Fruit fly (Drosophila melanogaster) whole organism, embryonic: ENCODE measurements around the gene DCP2.

ENCODE experiments used
- ATbp ChIP-seq: fragments of 200-800 bp; sonication (Bioruptor generic); optimal IDR thresholded peaks from 2 replicates; lab custom pipeline; 2017; ENCODE audit warnings: missing biosample characterization, mild to moderate bottlenecking, missing genetic modification characterization, missing genetic modification reagents
- Abd-B ChIP-seq: fragments of 200-800 bp; sonication (Bioruptor generic); optimal IDR thresholded peaks from 2 replicates; lab custom pipeline; 2018; ENCODE audit warnings: missing biosample characterization, mild to moderate bottlenecking, missing genetic modification characterization, moderate library complexity
- Aef1 ChIP-seq: fragments of 200-800 bp; sonication (Bioruptor generic); IDR thresholded peaks from 3 replicates; pipeline ENCODE4 v1.3.6; 2022; ENCODE audit warnings: missing biosample characterization, missing genetic modification characterization
- Atf3 ChIP-seq: fragments of 200-800 bp; sonication (Bioruptor generic); optimal IDR thresholded peaks from 3 replicates; lab custom pipeline; 2016; ENCODE audit warnings: missing biosample characterization, missing genetic modification characterization
- CG10147 ChIP-seq: fragments of 200-800 bp; sonication (Bioruptor generic); optimal IDR thresholded peaks from 2 replicates; lab custom pipeline; 2019; ENCODE audit warnings: missing biosample characterization, mild to moderate bottlenecking, missing genetic modification characterization, moderate library complexity
- CG12104 ChIP-seq: fragments of 200-800 bp; sonication (Bioruptor generic); optimal IDR thresholded peaks from 3 replicates; lab custom pipeline; 2016; ENCODE audit warnings: missing biosample characterization, missing genetic modification characterization
- CG12155 ChIP-seq: fragments of 200-800 bp; sonication (Bioruptor generic); optimal IDR thresholded peaks from 3 replicates; lab custom pipeline; 2016; ENCODE audit warnings: missing biosample characterization, missing genetic modification characterization
- CG12236 ChIP-seq: fragments of 200-800 bp; sonication (Bioruptor generic); optimal IDR thresholded peaks from 2 replicates; lab custom pipeline; 2016; ENCODE audit warnings: missing biosample characterization, missing genetic modification characterization
- CG12299 ChIP-seq: fragments of 200-800 bp; sonication (Bioruptor generic); optimal IDR thresholded peaks from 2 replicates; lab custom pipeline; 2018; ENCODE audit warnings: missing biosample characterization, mild to moderate bottlenecking, missing genetic modification characterization
- CG13296 ChIP-seq: fragments of 200-800 bp; sonication (Bioruptor generic); optimal IDR thresholded peaks from 3 replicates; lab custom pipeline; 2018; ENCODE audit warnings: missing biosample characterization, mild to moderate bottlenecking, missing genetic modification characterization
- CG17829 ChIP-seq: fragments of 200-800 bp; optimal IDR thresholded peaks from 2 replicates; lab custom pipeline; 2019; ENCODE audit warnings: missing biosample characterization, mild to moderate bottlenecking, missing genetic modification characterization, moderate library complexity
- CG2875 ChIP-seq: fragments of 200-800 bp; sonication (Bioruptor generic); optimal IDR thresholded peaks from 2 replicates; lab custom pipeline; 2017; ENCODE audit warnings: missing biosample characterization, mild to moderate bottlenecking, missing genetic modification characterization, missing genetic modification reagents
- CG32532 ChIP-seq: fragments of 200-800 bp; sonication (Bioruptor generic); IDR thresholded peaks from 2 replicates; pipeline ENCODE4 v1.3.6; 2022; ENCODE audit warnings: missing biosample characterization, missing genetic modification characterization
- CG3407 ChIP-seq: fragments of 200-800 bp; sonication (Bioruptor generic); optimal IDR thresholded peaks from 2 replicates; lab custom pipeline; 2018; ENCODE audit warnings: missing biosample characterization, mild to moderate bottlenecking, missing genetic modification characterization
- CG34376 ChIP-seq: fragments of 200-800 bp; sonication (Bioruptor generic); optimal IDR thresholded peaks from 2 replicates; lab custom pipeline; 2018; ENCODE audit warnings: missing biosample characterization, mild to moderate bottlenecking, missing genetic modification characterization
- CG34422 ChIP-seq: fragments of 200-800 bp; sonication (Bioruptor generic); IDR thresholded peaks from 3 replicates; pipeline ENCODE4 v1.3.6; 2022; ENCODE audit warnings: missing biosample characterization, missing genetic modification characterization
- CG6254 ChIP-seq: fragments of 200-800 bp; sonication (Bioruptor generic); optimal IDR thresholded peaks from 3 replicates; lab custom pipeline; 2017; ENCODE audit warnings: mild to moderate bottlenecking, missing biosample characterization, missing genetic modification reagents, missing genetic modification characterization
- CG8359 ChIP-seq: fragments of 200-800 bp; sonication (Bioruptor generic); optimal IDR thresholded peaks from 2 replicates; lab custom pipeline; 2017; ENCODE audit warnings: missing biosample characterization, mild to moderate bottlenecking, missing genetic modification characterization, borderline replicate concordance
- CG8924 ChIP-seq: fragments of 200-800 bp; optimal IDR thresholded peaks from 3 replicates; lab custom pipeline; 2019; ENCODE audit warnings: missing biosample characterization, mild to moderate bottlenecking, missing genetic modification characterization, moderate library complexity
- CG9215 ChIP-seq: fragments of 200-800 bp; sonication (Bioruptor generic); IDR thresholded peaks from 2 replicates; pipeline ENCODE4 v1.3.6; 2022; ENCODE audit warnings: missing biosample characterization, missing genetic modification characterization
- CTCF ChIP-seq: fragments of 200-800 bp; sonication (Bioruptor generic); optimal IDR thresholded peaks from 2 replicates; lab custom pipeline; 2017; ENCODE audit warnings: missing biosample characterization, mild to moderate bottlenecking, missing genetic modification characterization, moderate library complexity
- Dek ChIP-seq: fragments of 200-800 bp; sonication (Bioruptor generic); optimal IDR thresholded peaks from 3 replicates; lab custom pipeline; 2019; ENCODE audit warnings: missing biosample characterization, mild to moderate bottlenecking, missing genetic modification characterization, moderate library complexity
- Dip3 ChIP-seq: fragments of 200-800 bp; sonication (Bioruptor generic); optimal IDR thresholded peaks from 3 replicates; lab custom pipeline; 2016; ENCODE audit warnings: missing biosample characterization, missing genetic modification characterization
- Hr39 ChIP-seq: fragments of >200 bp; optimal IDR thresholded peaks from 2 replicates; lab custom pipeline; 2017
- NC2β ChIP-seq: fragments of 200-800 bp; sonication (Bioruptor generic); optimal IDR thresholded peaks from 2 replicates; lab custom pipeline; 2016; ENCODE audit warnings: missing biosample characterization, missing genetic modification characterization
- Six4 ChIP-seq: fragments of 200-800 bp; sonication (Bioruptor generic); optimal IDR thresholded peaks from 2 replicates; lab custom pipeline; 2016; ENCODE audit warnings: missing biosample characterization, missing genetic modification characterization
- Taf1 ChIP-seq: fragments of 200-800 bp; sonication (Bioruptor generic); IDR thresholded peaks from 2 replicates; pipeline ENCODE4 v1.3.6; 2022; ENCODE audit warnings: missing biosample characterization, missing genetic modification characterization
- YL-1 ChIP-seq: fragments of 200-800 bp; sonication (Bioruptor generic); optimal IDR thresholded peaks from 3 replicates; lab custom pipeline; 2017; ENCODE audit warnings: missing biosample characterization, mild to moderate bottlenecking, missing genetic modification characterization
- az2 ChIP-seq: fragments of 200-800 bp; sonication (Bioruptor generic); optimal IDR thresholded peaks from 3 replicates; lab custom pipeline; 2016; ENCODE audit warnings: missing biosample characterization, missing genetic modification characterization
- chif ChIP-seq, 2 experiments: fragments of 200-800 bp; sonication (Bioruptor generic); optimal IDR thresholded peaks; 3 replicates each; lab custom pipeline; 2016; ENCODE audit warnings: missing biosample characterization in 2 of 2, missing genetic modification characterization in 2 of 2
- cwo ChIP-seq: fragments of 200-800 bp; sonication (Bioruptor generic); optimal IDR thresholded peaks from 3 replicates; lab custom pipeline; 2017; ENCODE audit warnings: missing biosample characterization, missing genetic modification characterization, mild to moderate bottlenecking, moderate library complexity, missing genetic modification reagents
- ems ChIP-seq: fragments of 200-800 bp; sonication (Bioruptor generic); optimal IDR thresholded peaks from 3 replicates; lab custom pipeline; 2016; ENCODE audit warnings: missing biosample characterization, missing genetic modification characterization
- eve ChIP-seq, 2 experiments: fragments of >200 bp; optimal IDR thresholded peaks; 2 replicates each; lab custom pipeline; 2017; ENCODE audit warnings: missing biosample characterization in 2 of 2, missing genetic modification characterization in 2 of 2
- gsb-n ChIP-seq: fragments of 200-800 bp; sonication (Bioruptor generic); optimal IDR thresholded peaks from 3 replicates; lab custom pipeline; 2018; ENCODE audit warnings: missing biosample characterization, mild to moderate bottlenecking, missing genetic modification characterization
- ken ChIP-seq: fragments of 200-800 bp; sonication (Bioruptor generic); IDR thresholded peaks from 3 replicates; pipeline ENCODE4 v1.3.6; 2022; ENCODE audit warnings: missing biosample characterization, missing genetic modification characterization
- onecut ChIP-seq: fragments of 200-800 bp; sonication (Bioruptor generic); IDR thresholded peaks from 2 replicates; pipeline ENCODE4 v1.3.6; 2022; ENCODE audit warnings: missing biosample characterization, missing genetic modification characterization
- org-1 ChIP-seq: fragments of 200-800 bp; sonication (Bioruptor generic); optimal IDR thresholded peaks from 2 replicates; lab custom pipeline; 2017; ENCODE audit warnings: missing biosample characterization, missing genetic modification characterization
- phol ChIP-seq: fragments of 200-800 bp; sonication (Bioruptor generic); optimal IDR thresholded peaks from 3 replicates; lab custom pipeline; 2018; ENCODE audit warnings: missing biosample characterization, mild to moderate bottlenecking, missing genetic modification characterization, moderate library complexity
- pnt ChIP-seq: fragments of 200-800 bp; sonication (Bioruptor generic); optimal IDR thresholded peaks from 3 replicates; lab custom pipeline; 2016; ENCODE audit warnings: missing biosample characterization, missing genetic modification characterization
- pros ChIP-seq: fragments of 200-800 bp; sonication (Bioruptor generic); optimal IDR thresholded peaks from 3 replicates; lab custom pipeline; 2019; ENCODE audit warnings: missing biosample characterization, mild to moderate bottlenecking, missing genetic modification characterization, moderate library complexity
- psq ChIP-seq: fragments of 200-800 bp; sonication (Bioruptor generic); optimal IDR thresholded peaks from 2 replicates; lab custom pipeline; 2017; ENCODE audit warnings: missing biosample characterization, missing genetic modification characterization
- sd ChIP-seq: fragments of 200-800 bp; sonication (Bioruptor generic); optimal IDR thresholded peaks from 3 replicates; lab custom pipeline; 2018; ENCODE audit warnings: missing biosample characterization, mild to moderate bottlenecking, missing genetic modification characterization, moderate library complexity
- sim ChIP-seq: fragments of 200-800 bp; sonication (Bioruptor generic); IDR thresholded peaks from 2 replicates; pipeline ENCODE4 v1.3.6; 2022; ENCODE audit warnings: missing biosample characterization, missing genetic modification characterization
- sisA ChIP-seq: fragments of 200-800 bp; sonication (Bioruptor generic); IDR thresholded peaks from 2 replicates; pipeline ENCODE4 v1.3.6; 2022; ENCODE audit warnings: missing biosample characterization, missing genetic modification characterization
- tgo ChIP-seq: fragments of 200-800 bp; sonication (Bioruptor generic); IDR thresholded peaks from 3 replicates; pipeline ENCODE4 v1.3.6; 2022; ENCODE audit warnings: missing biosample characterization, missing genetic modification characterization
- tll ChIP-seq, 2 experiments: fragments of 200-800 bp in 1 of 2; fragments of >200 bp in 1 of 2; sonication (Bioruptor generic) in 1 of 2; optimal IDR thresholded peaks; 2 replicates each; lab custom pipeline; 2017 to 2019; ENCODE audit warnings: missing biosample characterization in 2 of 2, missing genetic modification characterization in 2 of 2, mild to moderate bottlenecking in 1 of 2, moderate library complexity in 1 of 2
- toy ChIP-seq: fragments of 200-800 bp; sonication (Bioruptor generic); IDR thresholded peaks from 2 replicates; pipeline ENCODE4 v1.3.6; 2022; ENCODE audit warnings: missing biosample characterization, missing genetic modification characterization
- trh ChIP-seq: fragments of 200-800 bp; sonication (Bioruptor generic); optimal IDR thresholded peaks from 2 replicates; lab custom pipeline; 2016; ENCODE audit warnings: missing biosample characterization, missing genetic modification characterization
- wek ChIP-seq: fragments of 200-800 bp; sonication (Bioruptor generic); optimal IDR thresholded peaks from 3 replicates; lab custom pipeline; 2018; ENCODE audit warnings: missing biosample characterization, mild to moderate bottlenecking, missing genetic modification characterization, moderate library complexity
- wor ChIP-seq: fragments of 200-800 bp; sonication (Bioruptor generic); IDR thresholded peaks from 2 replicates; pipeline ENCODE4 v1.3.6; 2022; ENCODE audit warnings: missing biosample characterization, missing genetic modification characterization
- zen ChIP-seq: fragments of 200-800 bp; sonication (Bioruptor generic); optimal IDR thresholded peaks from 3 replicates; lab custom pipeline; 2018; ENCODE audit warnings: missing biosample characterization, mild to moderate bottlenecking, missing genetic modification characterization, moderate library complexity

Gene DCP2

DNA sequence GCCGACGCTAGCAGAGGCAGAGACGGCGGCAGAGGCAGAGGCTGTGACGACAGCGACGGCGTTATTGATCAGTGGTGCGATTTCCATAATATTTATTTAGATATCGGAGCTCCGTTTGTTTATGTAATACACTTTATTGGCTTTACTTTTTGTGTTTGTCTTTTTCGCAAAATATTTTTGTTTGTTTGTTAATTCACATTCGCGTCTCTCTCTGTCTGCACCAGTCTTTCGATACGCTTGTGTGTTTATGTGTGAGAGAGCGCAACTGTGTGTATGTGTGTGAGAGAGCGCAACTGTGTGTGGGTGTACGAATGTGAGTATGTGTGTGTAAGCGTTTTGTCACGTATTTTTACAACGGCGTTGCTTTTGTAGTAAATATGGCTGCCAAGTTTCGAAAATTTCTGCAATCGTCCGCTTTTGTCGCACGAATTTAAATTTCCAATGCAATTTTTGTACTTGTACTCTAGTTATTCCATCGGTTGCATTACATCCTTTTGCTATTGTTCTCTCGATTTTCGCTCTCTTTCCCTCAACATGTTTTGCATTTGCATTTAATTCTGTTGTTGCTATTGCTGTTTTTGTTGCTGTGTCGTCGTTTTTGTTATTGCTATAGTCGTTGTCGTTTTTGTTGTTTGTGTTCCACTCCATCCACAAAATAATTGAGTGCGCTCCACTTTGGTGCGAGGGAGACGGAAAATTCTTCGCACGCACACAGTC, 572 bp downstream of the DCP2 start (continued):
- TF ChIP-seq CG6254 (peak; percentile 21), CG2875 (GFP tag; lab: Kevin White, UChicago) (no peak), CG3407 (GFP tag; lab: Kevin White, UChicago) (peak; percentile 19), toy (GFP tag; lab: Robert Waterston, UW) (no peak), wek (GFP tag; lab: Kevin White, UChicago) (peak; percentile 52), tgo (no peak), Six4 (GFP tag; lab: Kevin White, UChicago) (no peak), CTCF (GFP tag; lab: Kevin White, UChicago) (no peak), CG9215 (GFP tag; lab: Robert Waterston, UW) (no peak), ken (GFP tag; lab: Robert Waterston, UW) (0 out of 3 replicates have a peak, but pooled peaks have one; percentile 8), cwo (GFP tag; lab: Kevin White, UChicago) (peak; percentile 16), CG34376 (GFP tag; lab: Kevin White, UChicago) (peak; percentile 25), ATbp (GFP tag; lab: Kevin White, UChicago) (peak; percentile 21), eve (GFP tag; optimal IDR thresholded peaks at IDR 0.05; lab: Kevin White, UChicago) (peak in 1 of 2 experiments; percentile 93), CG32532 (GFP tag; lab: Robert Waterston, UW) (no peak), az2 (GFP tag; lab: Kevin White, UChicago) (no peak), CG13296 (GFP tag; lab: Kevin White, UChicago) (peak; percentile 60), Dek (tag; lab: Kevin White, UChicago) (peak; percentile 29), YL-1 (GFP tag; lab: Kevin White, UChicago) (peak; percentile 75), pnt (no peak), Taf1 (no peak), gsb-n (tag; lab: Kevin White, UChicago) (peak; percentile 53), pros (GFP tag; lab: Kevin White, UChicago) (no peak), zen (no peak), CG8359 (no peak), Dip3 (GFP tag; lab: Kevin White, UChicago) (no peak), CG12155 (GFP tag; lab: Kevin White, UChicago) (no peak), CG10147 (GFP tag; lab: Kevin White, UChicago) (no peak), Hr39 (lab: Kevin White, UChicago) (no peak), trh (no peak), sd (tag; lab: Kevin White, UChicago) (peak; percentile 60), chif (GFP tag; optimal IDR thresholded peaks at IDR 0.05; lab: Kevin White, UChicago) (no peak), Aef1 (GFP tag; lab: Robert Waterston, UW) (peak; percentile 73), phol (tag; lab: Kevin White, UChicago) (peak; percentile 81), wor (no peak), sim (GFP tag; lab: Robert Waterston, UW) (peak; percentile 57; the same call in 1 of the 2 replicates), CG12236 (GFP tag; lab: Kevin White, UChicago) (no peak), tll (GFP tag; optimal IDR thresholded peaks at IDR 0.05; lab: Kevin White, UChicago) (no peak), CG12299 (tag; lab: Kevin White, UChicago) (peak; percentile 43), ems (GFP tag; lab: Kevin White, UChicago) (no peak), CG34422 (GFP tag; lab: Robert Waterston, UW) (peak; percentile 44; the same call in 1 of the 3 replicates), Atf3 (GFP tag; lab: Kevin White, UChicago) (no peak), NC2β (GFP tag; lab: Kevin White, UChicago) (no peak), org-1 (GFP tag; lab: Kevin White, UChicago) (peak; percentile 19), Abd-B (GFP tag; lab: Kevin White, UChicago) (no peak), psq (GFP tag; lab: Kevin White, UChicago) (no peak), onecut (peak; percentile 32; the same call in 1 of the 2 replicates), sisA (GFP tag; lab: Robert Waterston, UW) (no peak), CG8924 (peak; percentile 1), CG17829 (tag; lab: Kevin White, UChicago) (peak; percentile 26), CG12104 (GFP tag; lab: Kevin White, UChicago) (no peak)
